Fruit fly (Drosophila melanogaster) whole organism: Measurements from ENCODE around the gene pum.

ENCODE experiments used
- CG8478 ChIP-seq: fragments of >200 bp; optimal IDR thresholded peaks from 2 replicates; lab custom pipeline; 2018; ENCODE audit warnings: inconsistent platforms
- Dll ChIP-seq: fragments of >200 bp; optimal IDR thresholded peaks from 2 replicates; lab custom pipeline; 2017
- EcR ChIP-seq, 2 experiments: fragments of >200 bp; optimal IDR thresholded peaks; 2 replicates each; lab custom pipeline; 2017; ENCODE audit warnings: missing biosample characterization in 2 of 2, missing genetic modification characterization in 2 of 2, missing genetic modification reagents in 2 of 2
- psq ChIP-seq: fragments of >200 bp; optimal IDR thresholded peaks from 2 replicates; lab custom pipeline; 2017
- usp ChIP-seq: fragments of >200 bp; optimal IDR thresholded peaks from 2 replicates; lab custom pipeline; 2017; ENCODE audit warnings: missing biosample characterization, missing genetic modification characterization, mixed read lengths

DNA sequence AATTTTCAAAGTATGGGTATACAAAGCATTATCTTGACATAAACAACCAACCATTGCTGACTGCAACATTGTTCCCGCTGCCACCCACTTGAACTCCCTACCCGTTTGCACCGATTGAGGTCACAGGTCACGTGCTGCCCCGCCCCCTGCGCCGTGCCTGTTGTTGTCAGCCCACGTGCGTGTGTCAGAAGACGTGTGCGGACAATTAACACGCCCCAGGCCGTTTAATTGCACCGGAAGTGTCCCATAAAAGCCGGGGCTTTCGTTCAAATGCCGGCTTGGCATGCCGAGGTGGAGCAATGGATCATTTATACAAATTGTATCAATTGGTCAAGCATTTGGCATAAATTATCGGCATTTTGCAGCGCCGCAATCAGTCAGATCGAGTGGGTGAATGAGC is 210.4 kb downstream of the pum start:
- TF ChIP-seq Dll (lab: Kevin White, UChicago) (no peak), EcR (GFP tag; optimal IDR thresholded peaks at IDR 0.05; lab: Kevin White, UChicago) (no peak), CG8478 (lab: Kevin White, UChicago) (no peak), usp (GFP tag; lab: Kevin White, UChicago) (no peak), psq (lab: Kevin White, UChicago) (no peak)
